Worm (Caenorhabditis elegans): Measurements from ENCODE around the gene dpy-1.
"Not testable (repeated sequence)": the region's sequence is repeated elsewhere in the genome, so short reads cannot be mapped to it uniquely, and the experiment has no call there.

Gene dpy-1

DNA sequence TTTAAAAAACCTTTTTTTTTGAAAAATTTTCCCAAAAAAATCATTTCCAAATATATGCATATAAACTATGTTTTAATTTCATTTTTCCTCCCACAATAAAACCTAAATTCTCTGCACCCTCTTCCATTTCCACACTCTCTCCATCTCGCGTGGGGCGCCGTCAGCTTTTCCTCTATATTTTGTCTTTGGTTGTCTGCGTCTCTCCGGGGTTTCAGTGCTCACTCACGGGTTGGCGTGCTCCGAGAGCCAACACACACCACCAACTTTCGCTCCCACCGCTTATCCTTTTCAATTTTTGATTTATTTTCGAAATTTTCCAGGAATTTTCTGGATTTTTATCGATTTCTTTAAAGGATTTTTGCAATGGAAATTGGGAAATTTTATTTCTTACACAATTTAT lies 41.6 kb upstream of the dpy-1 start:
- peak; percentile 87 for TF ChIP-seq hmg-1.2 (GFP tag; IDR thresholded peaks at IDR 0.05)
- no peak for TF ChIP-seq madf-10 (tag; optimal IDR thresholded peaks at IDR 0.05)
- TF ChIP-seq nhr-80 (tag; optimal IDR thresholded peaks at IDR 0.05), result peak; percentile 3
- no peak for TF ChIP-seq Y79H2A.3 (GFP tag; conservative IDR thresholded peaks at IDR 0.05)
- no peak for TF ChIP-seq F49E8.2 (tag; optimal IDR thresholded peaks at IDR 0.05; ENCODE audit: insufficient read depth)
- TF ChIP-seq lsl-1 (GFP tag; optimal IDR thresholded peaks at IDR 0.05), result no peak
- no peak for TF ChIP-seq him-1 (tag; optimal IDR thresholded peaks at IDR 0.05)
- no peak for TF ChIP-seq let-607 (tag; optimal IDR thresholded peaks at IDR 0.05)
- no peak for TF ChIP-seq dpff-1 (tag; optimal IDR thresholded peaks at IDR 0.05)
- TF ChIP-seq tlf-1 (GFP tag; optimal IDR thresholded peaks at IDR 0.05), result no peak
- peak; percentile 52 for TF ChIP-seq zfh-2 (GFP tag; conservative IDR thresholded peaks at IDR 0.05)
- TF ChIP-seq pbrm-1 (GFP tag; IDR thresholded peaks at IDR 0.05), result no peak
- TF ChIP-seq cebp-1 (GFP tag; IDR thresholded peaks at IDR 0.05), result no peak
- peak; percentile 24 for TF ChIP-seq cebp-1 (tag; optimal IDR thresholded peaks at IDR 0.05)
- no peak for TF ChIP-seq mel-28 (tag; optimal IDR thresholded peaks at IDR 0.05; ENCODE audit: borderline replicate concordance)
- TF ChIP-seq F55B11.4 (tag; optimal IDR thresholded peaks at IDR 0.05; ENCODE audit: borderline replicate concordance, insufficient read depth), result no peak
- 0 out of 2 replicates have a peak, but pooled peaks have one; percentile 12 for TF ChIP-seq mcd-1 (GFP tag; IDR thresholded peaks at IDR 0.05)
- no peak for TF ChIP-seq snpc-3.4 (tag; optimal IDR thresholded peaks at IDR 0.05)
- no peak for TF ChIP-seq rec-8 (tag; optimal IDR thresholded peaks at IDR 0.05)
- no peak for TF ChIP-seq F52B5.7 (tag; optimal IDR thresholded peaks at IDR 0.05)
- TF ChIP-seq ceh-40 (GFP tag; IDR thresholded peaks at IDR 0.05), result no peak

- TF ChIP-seq fkh-3 (tag; optimal IDR thresholded peaks at IDR 0.05), result no peak
- peak; percentile 49 for TF ChIP-seq snpc-1.1 (tag; optimal IDR thresholded peaks at IDR 0.05; ENCODE audit: insufficient read depth)
- no peak for TF ChIP-seq akir-1 (GFP tag; optimal IDR thresholded peaks at IDR 0.05)
- no peak for TF ChIP-seq ceh-79 (tag; optimal IDR thresholded peaks at IDR 0.05)
- TF ChIP-seq hmg-1.2 (GFP tag; IDR thresholded peaks at IDR 0.05), result 0 out of 2 replicates have a peak, but pooled peaks have one; percentile 7
- TF ChIP-seq lsl-1 (GFP tag; optimal IDR thresholded peaks at IDR 0.05), result no peak
- peak; percentile 12 for TF ChIP-seq snpc-4 (GFP tag; optimal IDR thresholded peaks at IDR 0.05)
- TF ChIP-seq snpc-4 (tag; optimal IDR thresholded peaks at IDR 0.05), result peak in 2 of 4 experiments; percentile 60 to 86
- TF ChIP-seq pha-4 (tag; optimal IDR thresholded peaks at IDR 0.05), result no peak
Observed at ce11 chrIII:2084829-2085228, 37.0 kb upstream of the dpy-1 start.

ce11 chrIII:2082519-2082918 lies 34.7 kb upstream of the dpy-1 start, which contains the start of gene cpt-3:
cpt-3 (plus strand) TSS chrIII:2082819.
- TF ChIP-seq Y53F4B.3 (GFP tag; IDR thresholded peaks at IDR 0.05); nhr-80 (tag; optimal IDR thresholded peaks at IDR 0.05); him-1 (tag; optimal IDR thresholded peaks at IDR 0.05): not testable (repeated sequence)

DNA sequence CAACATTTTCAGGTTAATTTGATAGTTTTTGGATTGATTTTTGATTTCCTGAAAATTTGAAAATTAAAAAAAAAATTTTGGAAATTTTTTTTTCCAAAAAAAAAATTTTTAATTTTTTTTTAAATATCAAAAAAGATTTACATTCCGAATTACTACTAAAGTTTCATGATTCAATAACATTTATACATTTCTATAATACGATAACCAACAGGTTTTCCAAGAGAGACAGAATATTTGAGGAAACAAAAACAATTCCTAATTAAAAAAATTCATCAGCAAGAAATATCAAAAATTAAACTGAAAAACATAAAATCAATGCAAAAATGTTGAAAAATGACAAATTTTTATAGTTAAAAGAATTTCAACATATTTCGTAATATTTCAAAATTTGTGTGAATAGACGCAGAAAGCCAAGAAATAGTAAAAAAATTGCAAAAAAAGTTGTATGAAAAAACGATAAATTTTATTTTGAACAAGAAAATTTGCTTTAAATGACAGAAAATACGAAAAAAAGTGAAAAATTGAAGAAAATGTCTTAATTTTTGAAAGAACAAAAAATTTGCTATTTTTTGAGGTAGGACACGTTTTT lies 28.8 kb upstream of the dpy-1 start, which contains the start of gene Y39A3A.4:
Y39A3A.4 (minus strand) TSS at position 51 of the 589 bp plus-strand sequence.
- no peak for TF ChIP-seq ztf-3 (GFP tag; optimal IDR thresholded peaks at IDR 0.05)
- TF ChIP-seq hmg-1.2 (GFP tag; IDR thresholded peaks at IDR 0.05), result no peak
- TF ChIP-seq cebp-1 (GFP tag; IDR thresholded peaks at IDR 0.05), result peak; percentile 50; the same call in 1 of the 2 replicates
- TF ChIP-seq cebp-1 (tag; optimal IDR thresholded peaks at IDR 0.05), result peak; percentile 77

ce11 chrIII:2068248-2068647 lies 20.4 kb upstream of the dpy-1 start, which contains the start of gene Y39A3A.3:
Y39A3A.3 (minus strand) TSS chrIII:2068348.
- TF ChIP-seq zim-3 (tag; optimal IDR thresholded peaks at IDR 0.05), result no peak
- TF ChIP-seq sdz-38 (tag; optimal IDR thresholded peaks at IDR 0.05), result no peak
- TF ChIP-seq nfya-2 (GFP tag; IDR thresholded peaks at IDR 0.05), result no peak
- no peak for TF ChIP-seq snpc-4 (GFP tag; optimal IDR thresholded peaks at IDR 0.05)
- TF ChIP-seq snpc-4 (tag; optimal IDR thresholded peaks at IDR 0.05), result no peak
- no peak for TF ChIP-seq dpl-1 (GFP tag; optimal IDR thresholded peaks at IDR 0.05)
- TF ChIP-seq lin-26 (GFP tag; IDR thresholded peaks at IDR 0.05), result no peak
- TF ChIP-seq madf-10 (tag; optimal IDR thresholded peaks at IDR 0.05), result no peak
- TF ChIP-seq cebp-1 (GFP tag; IDR thresholded peaks at IDR 0.05), result no peak
- TF ChIP-seq cebp-1 (tag; optimal IDR thresholded peaks at IDR 0.05), result no peak
- no peak for TF ChIP-seq attf-3 (GFP tag; conservative IDR thresholded peaks at IDR 0.05)
- no peak for TF ChIP-seq dpff-1 (tag; optimal IDR thresholded peaks at IDR 0.05)
- TF ChIP-seq unc-130 (GFP tag; optimal IDR thresholded peaks at IDR 0.05), result no peak
- no peak for TF ChIP-seq egl-44 (GFP tag; IDR thresholded peaks at IDR 0.05)
- no peak for TF ChIP-seq ztf-22 (GFP tag; optimal IDR thresholded peaks at IDR 0.05)
- TF ChIP-seq B0336.3 (GFP tag; IDR thresholded peaks at IDR 0.05), result no peak
